Worm (Caenorhabditis elegans): Measurements from ENCODE around the gene kcmf-1.

kcmf-1 gene

ce11 chrIII:7854494-7855184 is 25.4 kb downstream of the kcmf-1 start, which contains the start of gene rpl-35 (continued):
- peak; percentile 99 for TF ChIP-seq T26A8.4 (GFP tag; IDR thresholded peaks at IDR 0.05)
- peak; percentile 100 for TF ChIP-seq mes-2 (tag; optimal IDR thresholded peaks at IDR 0.05; ENCODE audit: poor library complexity, severe bottlenecking)
- TF ChIP-seq zip-11 (GFP tag; IDR thresholded peaks at IDR 0.05), result peak; percentile 86; the same call in 1 of the 2 replicates
- TF ChIP-seq tra-1 (GFP tag; IDR thresholded peaks at IDR 0.05), result peak; percentile 100
- peak; percentile 74 for TF ChIP-seq ceh-28 (tag; optimal IDR thresholded peaks at IDR 0.05)
- peak; percentile 98 for TF ChIP-seq sdz-12 (GFP tag; optimal IDR thresholded peaks at IDR 0.05)
- TF ChIP-seq fkh-10 (GFP tag; optimal IDR thresholded peaks at IDR 0.05), result peak; percentile 99
- TF ChIP-seq spr-1 (tag; optimal IDR thresholded peaks at IDR 0.05), result peak; percentile 98
- peak; percentile 85 for TF ChIP-seq nhr-237 (tag; optimal IDR thresholded peaks at IDR 0.05)
- peak; percentile 83 for TF ChIP-seq lir-3 (tag; optimal IDR thresholded peaks at IDR 0.05)
- peak; percentile 99 for TF ChIP-seq ceh-20 (GFP tag; IDR thresholded peaks at IDR 0.05)
- TF ChIP-seq daf-19 (GFP tag; conservative IDR thresholded peaks at IDR 0.05), result peak; percentile 99
- peak; percentile 95 for TF ChIP-seq aly-2 (tag; optimal IDR thresholded peaks at IDR 0.05)
- TF ChIP-seq Y5F2A.4 (GFP tag; optimal IDR thresholded peaks at IDR 0.05), result peak; percentile 95
- TF ChIP-seq ceh-62 (tag; optimal IDR thresholded peaks at IDR 0.05), result no peak
- TF ChIP-seq tag-97 (GFP tag; IDR thresholded peaks at IDR 0.05), result peak; percentile 93; the same call in 1 of the 2 replicates
- TF ChIP-seq saeg-2 (GFP tag; IDR thresholded peaks at IDR 0.05), result peak; percentile 97
- peak; percentile 98 for TF ChIP-seq nhr-25 (tag; optimal IDR thresholded peaks at IDR 0.05; ENCODE audit: borderline replicate concordance, insufficient read depth)
- peak; percentile 92 for TF ChIP-seq lin-39 (tag; optimal IDR thresholded peaks at IDR 0.05)
- TF ChIP-seq F44E2.7 (GFP tag; IDR thresholded peaks at IDR 0.05), result peak; percentile 96
- TF ChIP-seq mxl-2 (GFP tag; conservative IDR thresholded peaks at IDR 0.05), result peak; percentile 89
- TF ChIP-seq php-3 (GFP tag; IDR thresholded peaks at IDR 0.05), result peak; percentile 99
- peak; percentile 98 for TF ChIP-seq mdt-29 (GFP tag; IDR thresholded peaks at IDR 0.05)
- TF ChIP-seq lsy-2 (tag; optimal IDR thresholded peaks at IDR 0.05), result peak; percentile 99
- peak; percentile 95 to 97 for TF ChIP-seq madf-5 (GFP tag; IDR thresholded peaks at IDR 0.05)
- TF ChIP-seq duxl-1 (tag; optimal IDR thresholded peaks at IDR 0.05; ENCODE audit: poor library complexity), result peak; percentile 98

ce11 chrIII:7855468-7855867 is 26.3 kb downstream of the kcmf-1 start:
- TF ChIP-seq aha-1 (tag) (peak; percentile 53), T26A8.4 (GFP tag; IDR thresholded peaks at IDR 0.05) (no peak), pha-4 (GFP tag; IDR thresholded peaks at IDR 0.05) (peak; percentile 20; the same call in 1 of the 2 replicates), pha-4 (tag; optimal IDR thresholded peaks at IDR 0.05) (no peak), Y105C5A.15 (GFP tag; IDR thresholded peaks at IDR 0.05) (0 out of 2 replicates have a peak, but pooled peaks have one; percentile 6), ctbp-1 (GFP tag; IDR thresholded peaks at IDR 0.05) (0 out of 2 replicates have a peak, but pooled peaks have one; percentile 9), unc-62 (GFP tag; optimal IDR thresholded peaks at IDR 0.05 in 1 of 2) (no peak), unc-62 (tag; optimal IDR thresholded peaks at IDR 0.05) (no peak), madf-9 (GFP tag; conservative IDR thresholded peaks at IDR 0.05) (0 out of 2 replicates have a peak, but pooled peaks have one; percentile 23), zfp-3 (GFP tag; conservative IDR thresholded peaks at IDR 0.05) (no peak), lin-38 (GFP tag; IDR thresholded peaks at IDR 0.05) (peak; percentile 49), nhr-102 (tag; optimal IDR thresholded peaks at IDR 0.05) (no peak), snpc-1.2 (GFP tag; IDR thresholded peaks at IDR 0.05) (peak; percentile 54; the same call in 1 of the 2 replicates), F49E8.2 (tag; optimal IDR thresholded peaks at IDR 0.05; ENCODE audit: borderline replicate concordance) (peak; percentile 33), nhr-11 (tag; optimal IDR thresholded peaks at IDR 0.05) (no peak)

Measured in whole organism, L4 larva.